Worm (Caenorhabditis elegans) whole organism, L2 larva: ENCODE measurements around the gene Y39B6A.10.

Experiments
- C34F6.9 ChIP-seq: fragments of 150-350 bp; optimal IDR thresholded peaks from 2 replicates; lab custom pipeline; 2014; ENCODE audit warnings: missing biosample characterization, missing genetic modification characterization
- F13H6.1 ChIP-seq: sonication (generic microtip); optimal IDR thresholded peaks from 2 replicates; lab custom pipeline; 2016; ENCODE audit warnings: missing genetic modification characterization, missing compliant biosample characterization
- Y55F3AM.14 ChIP-seq: fragments of 200-800 bp; sonication (Bioruptor generic); optimal IDR thresholded peaks from 2 replicates; lab custom pipeline; 2018; ENCODE audit warnings: mild to moderate bottlenecking, missing genetic modification characterization, missing compliant biosample characterization
- alr-1 ChIP-seq: fragments of 150-350 bp; optimal IDR thresholded peaks from 2 replicates; lab custom pipeline; 2014; ENCODE audit warnings: missing biosample characterization, missing genetic modification characterization
- ama-1 ChIP-seq: fragments of 150-350 bp; optimal IDR thresholded peaks from 2 replicates; lab custom pipeline; 2018; ENCODE audit warnings: inconsistent platforms
- blmp-1 ChIP-seq: sonication (generic microtip); optimal IDR thresholded peaks from 2 replicates; lab custom pipeline; 2017; ENCODE audit warnings: missing genetic modification characterization, mild to moderate bottlenecking, missing compliant biosample characterization, antibody characterized with exemption, moderate library complexity; ENCODE audit not compliant: insufficient read depth
- ceh-16 ChIP-seq: fragments of 150-350 bp; optimal IDR thresholded peaks from 2 replicates; lab custom pipeline; 2014; ENCODE audit warnings: missing biosample characterization, missing genetic modification characterization
- ceh-82 ChIP-seq: fragments of 150-350 bp; optimal IDR thresholded peaks from 2 replicates; lab custom pipeline; 2014; ENCODE audit warnings: missing biosample characterization, missing genetic modification characterization
- crh-2 ChIP-seq: sonication (generic microtip); optimal IDR thresholded peaks from 2 replicates; lab custom pipeline; 2017; ENCODE audit warnings: missing biosample characterization, missing genetic modification characterization
- dmd-4 ChIP-seq: sonication (generic microtip); optimal IDR thresholded peaks from 2 replicates; lab custom pipeline; 2017; ENCODE audit warnings: missing biosample characterization, missing genetic modification characterization
- egl-27 ChIP-seq: sonication (generic microtip); optimal IDR thresholded peaks from 3 replicates; lab custom pipeline; 2017; ENCODE audit warnings: missing biosample characterization, missing genetic modification reagents, missing genetic modification characterization
- elt-3 ChIP-seq: sonication (generic microtip); optimal IDR thresholded peaks from 2 replicates; lab custom pipeline; 2017; ENCODE audit warnings: missing biosample characterization, missing genetic modification characterization
- fos-1 ChIP-seq: fragments of 150-350 bp; optimal IDR thresholded peaks from 2 replicates; lab custom pipeline; 2014; ENCODE audit warnings: missing biosample characterization, missing genetic modification characterization
- lin-11 ChIP-seq: fragments of 150-350 bp; sonication (generic microtip); optimal IDR thresholded peaks from 2 replicates; lab custom pipeline; 2014; ENCODE audit warnings: missing biosample characterization, missing genetic modification characterization, inconsistent platforms, mixed read lengths
- lin-13 ChIP-seq: fragments of 150-350 bp; optimal IDR thresholded peaks from 2 replicates; lab custom pipeline; 2014; ENCODE audit warnings: missing biosample characterization, missing genetic modification reagents, missing genetic modification characterization
- lsy-2 ChIP-seq, 2 experiments: fragments of 150-350 bp in 1 of 2; sonication (generic microtip) in 1 of 2; optimal IDR thresholded peaks; 2 replicates each; lab custom pipeline; 2014 to 2017; ENCODE audit warnings: missing biosample characterization in 2 of 2, missing genetic modification characterization in 2 of 2
- mbf-1 ChIP-seq: sonication (generic microtip); optimal IDR thresholded peaks from 2 replicates; lab custom pipeline; 2017; ENCODE audit warnings: missing biosample characterization, missing genetic modification characterization
- mdl-1 ChIP-seq, 2 experiments: fragments of 150-350 bp in 1 of 2; sonication (generic microtip) in 1 of 2; optimal IDR thresholded peaks; 2 replicates each; lab custom pipeline; 2017; ENCODE audit warnings: missing biosample characterization in 2 of 2, missing genetic modification characterization in 2 of 2
- nhr-12 ChIP-seq: fragments of 150-350 bp; optimal IDR thresholded peaks from 2 replicates; lab custom pipeline; 2014; ENCODE audit warnings: missing biosample characterization, missing genetic modification characterization
- nhr-21 ChIP-seq: fragments of 150-350 bp; optimal IDR thresholded peaks from 2 replicates; lab custom pipeline; 2014; ENCODE audit warnings: missing biosample characterization, missing genetic modification characterization
- nhr-23 ChIP-seq: fragments of 150-350 bp; optimal IDR thresholded peaks from 2 replicates; lab custom pipeline; 2014; ENCODE audit warnings: missing biosample characterization, missing genetic modification reagents, missing genetic modification characterization
- nhr-25 ChIP-seq: fragments of 150-350 bp; sonication (generic microtip); optimal IDR thresholded peaks from 3 replicates; lab custom pipeline; 2014; ENCODE audit warnings: missing biosample characterization, missing genetic modification characterization
- nhr-6 ChIP-seq: fragments of 150-350 bp; optimal IDR thresholded peaks from 2 replicates; lab custom pipeline; 2014; ENCODE audit warnings: missing biosample characterization, missing genetic modification characterization
- nhr-77 ChIP-seq: fragments of 150-350 bp; optimal IDR thresholded peaks from 2 replicates; lab custom pipeline; 2014; ENCODE audit warnings: missing biosample characterization, missing genetic modification characterization
- peb-1 ChIP-seq: fragments of 150-350 bp; optimal IDR thresholded peaks from 2 replicates; lab custom pipeline; 2014; ENCODE audit warnings: missing biosample characterization, missing genetic modification characterization
- sem-4 ChIP-seq: fragments of 150-350 bp; optimal IDR thresholded peaks from 2 replicates; lab custom pipeline; 2014; ENCODE audit warnings: missing biosample characterization, missing genetic modification reagents, missing genetic modification characterization
- skn-1 ChIP-seq: sonication (generic microtip); optimal IDR thresholded peaks from 2 replicates; lab custom pipeline; 2017; ENCODE audit warnings: missing biosample characterization, missing genetic modification characterization
- sma-3 ChIP-seq: sonication (generic microtip); optimal IDR thresholded peaks from 2 replicates; lab custom pipeline; 2016; ENCODE audit warnings: missing genetic modification reagents, missing genetic modification characterization, missing compliant biosample characterization
- snpc-4 ChIP-seq: fragments of 150-350 bp; optimal IDR thresholded peaks from 2 replicates; lab custom pipeline; 2014; ENCODE audit warnings: missing biosample characterization, missing genetic modification characterization
- unc-39 ChIP-seq: fragments of 150-350 bp; optimal IDR thresholded peaks from 2 replicates; lab custom pipeline; 2014; ENCODE audit warnings: missing biosample characterization, missing genetic modification characterization
- zag-1 ChIP-seq: fragments of 150-350 bp; optimal IDR thresholded peaks from 2 replicates; lab custom pipeline; 2014; ENCODE audit warnings: missing biosample characterization, missing genetic modification characterization
- ztf-1 ChIP-seq: fragments of 200-800 bp; sonication (Bioruptor generic); conservative IDR thresholded peaks from 2 replicates; pipeline ENCODE4 v1.3.6; 2022; ENCODE audit warnings: missing genetic modification characterization, missing compliant biosample characterization

Gene Y39B6A.10

DNA sequence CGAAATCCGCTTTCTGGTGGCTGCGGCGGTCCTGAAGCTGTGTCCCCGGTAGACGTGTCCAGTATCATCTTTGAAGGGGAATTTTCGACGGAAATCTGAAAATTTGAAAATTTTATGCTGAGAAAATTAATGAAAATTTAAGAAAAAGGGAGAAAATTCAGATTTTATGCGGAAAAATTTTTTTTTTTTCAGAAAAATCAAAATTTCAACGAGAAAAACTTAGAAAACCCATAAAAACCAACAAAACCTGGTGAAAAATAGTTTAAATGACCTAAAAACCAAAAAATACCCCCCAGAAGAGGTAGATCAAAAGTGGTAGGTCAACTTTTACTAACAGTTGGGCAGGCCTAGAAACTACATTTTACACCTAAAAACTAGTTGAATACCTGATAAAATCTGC lies at the start of gene Y39B6A.10:
Gene Y39B6A.10, minus strand, starts transcription at position 101 of the 400 bp plus-strand sequence.
- no peak for TF ChIP-seq ama-1 (lab: Kevin White, UChicago)
- TF ChIP-seq mdl-1 (tag; optimal IDR thresholded peaks at IDR 0.05; lab: Kevin White, UChicago), result no peak
- no peak for TF ChIP-seq ceh-16 (tag; lab: Kevin White, UChicago)
- TF ChIP-seq nhr-6 (tag; lab: Kevin White, UChicago), result no peak
- no peak for TF ChIP-seq C34F6.9 (tag; lab: Kevin White, UChicago)
- TF ChIP-seq elt-3 (tag; lab: Kevin White, UChicago), result no peak
- no peak for TF ChIP-seq dmd-4 (tag; lab: Kevin White, UChicago)
- TF ChIP-seq ztf-1 (GFP tag; lab: Robert Waterston, UW), result no peak
- no peak for TF ChIP-seq alr-1
- TF ChIP-seq nhr-23, result no peak
- no peak for TF ChIP-seq ceh-82
- no peak for TF ChIP-seq mbf-1
- TF ChIP-seq fos-1, result no peak
- no peak for TF ChIP-seq peb-1 (tag; lab: Kevin White, UChicago)
- TF ChIP-seq lin-11 (tag; lab: Kevin White, UChicago), result no peak
- no peak for TF ChIP-seq F13H6.1 (tag; lab: Kevin White, UChicago)
- TF ChIP-seq, all 48 proteins: peak for 0

DNA sequence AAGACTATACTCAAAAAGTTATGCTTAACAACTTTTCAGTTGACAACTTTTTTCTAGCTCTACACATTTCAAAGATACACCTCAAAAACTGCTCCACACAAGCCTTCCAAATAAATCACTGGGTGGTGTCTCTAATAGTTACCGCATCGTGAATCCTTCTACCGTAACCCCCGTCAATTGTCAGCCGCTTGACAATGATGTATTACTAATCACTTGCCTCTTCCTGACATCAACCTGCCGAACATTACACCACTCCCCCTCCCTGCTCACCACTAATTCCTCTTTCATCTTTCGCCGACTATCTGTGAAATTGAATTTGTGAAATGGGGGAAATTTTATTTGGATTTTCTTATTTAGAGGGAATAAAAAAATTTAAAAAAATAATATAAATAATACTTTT lies 48.3 kb upstream of the Y39B6A.10 start:
- TF ChIP-seq nhr-25 (tag; lab: Kevin White, UChicago) (no peak), sem-4 (no peak), skn-1 (no peak), nhr-12 (tag; lab: Kevin White, UChicago) (no peak), nhr-21 (tag; lab: Kevin White, UChicago) (no peak), mdl-1 (tag; optimal IDR thresholded peaks at IDR 0.05; lab: Kevin White, UChicago) (no peak), blmp-1 (tag; lab: Kevin White, UChicago) (no peak), nhr-23 (no peak)
- TF ChIP-seq, all 48 proteins: peak for 0

DNA sequence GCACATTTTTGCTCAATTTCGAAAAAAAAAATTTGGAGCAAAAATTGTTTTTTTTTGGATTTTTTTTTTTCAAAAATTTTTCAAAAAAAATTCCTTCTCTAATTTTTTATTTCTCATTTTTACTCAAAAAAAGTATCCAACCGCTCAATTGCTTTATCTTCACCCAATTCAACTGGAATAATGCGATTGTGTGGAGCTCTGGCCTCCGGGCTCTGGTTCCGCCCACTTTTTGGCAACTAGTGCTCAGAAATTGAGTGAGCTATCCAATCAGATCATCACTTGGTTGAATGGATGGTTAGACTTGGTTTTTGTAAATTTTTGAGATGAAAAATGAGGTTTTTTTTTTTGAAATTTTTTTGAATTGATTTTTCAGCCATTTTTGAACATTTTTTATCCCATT lies 45.5 kb upstream of the Y39B6A.10 start:
- TF ChIP-seq egl-27 (tag; lab: Kevin White, UChicago) (no peak), nhr-77 (tag; lab: Kevin White, UChicago) (no peak), ztf-1 (GFP tag; lab: Robert Waterston, UW) (no peak), snpc-4 (tag; lab: Kevin White, UChicago) (no peak), sma-3 (GFP tag; lab: Kevin White, UChicago) (no peak), dmd-4 (tag; lab: Kevin White, UChicago) (no peak), lin-13 (no peak)

DNA sequence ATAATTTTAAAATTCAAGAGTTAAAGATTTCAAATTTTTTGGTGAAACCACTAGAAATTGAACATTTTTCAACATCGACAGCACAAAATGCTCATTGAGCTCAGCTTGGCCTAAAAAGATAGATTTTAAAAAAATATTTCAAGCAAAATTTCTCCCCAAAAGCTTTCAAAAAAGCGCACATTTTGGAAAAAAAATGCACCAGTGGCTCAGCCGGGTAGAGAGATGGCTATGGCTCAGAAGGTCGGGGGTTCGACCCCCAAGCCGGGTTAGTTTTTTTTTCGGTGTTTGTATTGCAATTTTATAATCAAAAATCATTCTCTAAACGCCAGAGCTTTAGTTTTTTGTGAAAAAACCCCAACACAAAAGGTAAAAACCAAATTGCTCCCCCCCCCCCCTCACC lies 44.4 kb upstream of the Y39B6A.10 start:
- TF ChIP-seq elt-3 (tag; lab: Kevin White, UChicago) (no peak), sem-4 (no peak), lin-13 (no peak), nhr-23 (no peak), fos-1 (no peak), nhr-21 (tag; lab: Kevin White, UChicago) (no peak), ceh-16 (tag; lab: Kevin White, UChicago) (no peak), nhr-6 (tag; lab: Kevin White, UChicago) (no peak), ceh-82 (no peak), mbf-1 (no peak), zag-1 (tag; lab: Kevin White, UChicago) (no peak), nhr-12 (tag; lab: Kevin White, UChicago) (no peak), mdl-1 (tag; optimal IDR thresholded peaks at IDR 0.05; lab: Kevin White, UChicago) (no peak), C34F6.9 (tag; lab: Kevin White, UChicago) (no peak)

DNA sequence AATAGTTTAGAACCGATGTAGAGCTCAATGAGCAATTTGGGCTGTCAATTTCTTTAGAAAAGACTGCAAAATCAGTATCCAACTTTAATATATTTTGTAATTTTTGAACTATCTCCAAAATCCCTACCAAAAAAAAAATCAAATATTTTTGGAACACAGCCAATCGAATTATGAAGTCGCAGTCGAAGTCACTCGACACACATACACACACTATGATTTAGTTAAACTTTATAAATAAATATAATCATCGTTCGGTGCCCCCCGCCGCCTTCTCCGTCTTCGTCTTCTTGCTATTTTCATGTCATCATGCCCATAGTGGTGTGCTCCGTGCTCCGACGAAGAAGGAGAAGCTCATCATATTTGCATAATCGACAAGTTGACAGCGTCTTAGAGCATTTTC lies 43.7 kb upstream of the Y39B6A.10 start:
- TF ChIP-seq unc-39 (tag; lab: Kevin White, UChicago) (no peak), skn-1 (no peak), lin-13 (no peak), crh-2 (tag; lab: Kevin White, UChicago) (no peak), lsy-2 (tag; optimal IDR thresholded peaks at IDR 0.05; lab: Kevin White, UChicago) (no peak), ztf-1 (GFP tag; lab: Robert Waterston, UW) (no peak), nhr-21 (tag; lab: Kevin White, UChicago) (no peak), Y55F3AM.14 (GFP tag; lab: Kevin White, UChicago) (no peak), nhr-6 (tag; lab: Kevin White, UChicago) (no peak), nhr-77 (tag; lab: Kevin White, UChicago) (no peak), sma-3 (GFP tag; lab: Kevin White, UChicago) (no peak)
